Fruit fly (Drosophila melanogaster): ENCODE results near the gene CG6204.

CG6204 gene

dm6 chr3R:24163556-24164022 is 30.0 kb upstream of the CG6204 start, which contains the start of gene Apc2 (continued):
- TF ChIP-seq Meics (GFP tag; optimal IDR thresholded peaks at IDR 0.05) (peak; percentile 63), CG17359 (tag; optimal IDR thresholded peaks at IDR 0.05) (peak; percentile 58), Bgb (GFP tag; IDR thresholded peaks at IDR 0.05; ENCODE audit: partially characterized antibody) (no peak), nom (GFP tag; optimal IDR thresholded peaks at IDR 0.05) (peak; percentile 17), CG3281 (GFP tag; optimal IDR thresholded peaks at IDR 0.05) (peak; percentile 55), CG17328 (GFP tag; IDR thresholded peaks at IDR 0.05) (peak; percentile 60), Ravus (GFP tag; IDR thresholded peaks at IDR 0.05) (no peak), maf-S (GFP tag; optimal IDR thresholded peaks at IDR 0.05) (no peak), Chrac-16 (GFP tag; optimal IDR thresholded peaks at IDR 0.05) (peak; percentile 47), Fer1 (GFP tag; optimal IDR thresholded peaks at IDR 0.05) (peak; percentile 30), sug (tag; optimal IDR thresholded peaks at IDR 0.05) (peak; percentile 62), CG9215 (GFP tag; IDR thresholded peaks at IDR 0.05) (no peak), CG12744 (GFP tag; optimal IDR thresholded peaks at IDR 0.05) (no peak), nerfin-1 (tag; optimal IDR thresholded peaks at IDR 0.05) (peak; percentile 24), CG8944 (GFP tag; optimal IDR thresholded peaks at IDR 0.05) (no peak), CG1024 (GFP tag; IDR thresholded peaks at IDR 0.05) (no peak), CG1792 (GFP tag; optimal IDR thresholded peaks at IDR 0.05) (no peak), tap (tag; optimal IDR thresholded peaks at IDR 0.05) (peak; percentile 46), CG17912 (GFP tag; optimal IDR thresholded peaks at IDR 0.05) (no peak), pros (GFP tag; optimal IDR thresholded peaks at IDR 0.05) (no peak), CG43689 (GFP tag; IDR thresholded peaks at IDR 0.05) (no peak), Six4 (GFP tag; optimal IDR thresholded peaks at IDR 0.05) (peak; percentile 18), ATbp (GFP tag; optimal IDR thresholded peaks at IDR 0.05) (no peak), Kr (GFP tag; optimal IDR thresholded peaks at IDR 0.05) (no peak), Spps (tag; optimal IDR thresholded peaks at IDR 0.05) (peak; percentile 23), CG3847 (GFP tag; IDR thresholded peaks at IDR 0.05) (no peak), NC2α (GFP tag; optimal IDR thresholded peaks at IDR 0.05) (no peak), E2f2 (GFP tag; IDR thresholded peaks at IDR 0.05) (no peak; the same call in 1 of the 2 replicates), CG6765 (GFP tag; optimal IDR thresholded peaks at IDR 0.05) (no peak), ab (GFP tag; optimal IDR thresholded peaks at IDR 0.05) (no peak), bowl (GFP tag; IDR thresholded peaks at IDR 0.05) (no peak), CG12769 (tag; optimal IDR thresholded peaks at IDR 0.05) (no peak), Dip3 (GFP tag; optimal IDR thresholded peaks at IDR 0.05) (peak; percentile 34), Vsx1 (GFP tag; optimal IDR thresholded peaks at IDR 0.05) (no peak), Jarid2 (GFP tag; optimal IDR thresholded peaks at IDR 0.05) (no peak), vfl (GFP tag; optimal IDR thresholded peaks at IDR 0.05) (no peak), da (GFP tag; optimal IDR thresholded peaks at IDR 0.05) (no peak), hth (optimal IDR thresholded peaks at IDR 0.05) (no peak), Nf-YA (GFP tag; IDR thresholded peaks at IDR 0.05) (no peak), Nf-YB (GFP tag; optimal IDR thresholded peaks at IDR 0.05) (peak; percentile 35), hkb (optimal IDR thresholded peaks at IDR 0.05) (no peak), hkb (GFP tag; IDR thresholded peaks at IDR 0.05) (peak; percentile 68), CG1647 (GFP tag; optimal IDR thresholded peaks at IDR 0.05) (no peak), CG18011 (GFP tag; optimal IDR thresholded peaks at IDR 0.05) (peak; percentile 0), emc (GFP tag; optimal IDR thresholded peaks at IDR 0.05) (no peak), cg (GFP tag; optimal IDR thresholded peaks at IDR 0.05) (no peak), CG13894 (tag; optimal IDR thresholded peaks at IDR 0.05) (peak; percentile 52), CG10267 (tag; optimal IDR thresholded peaks at IDR 0.05) (peak; percentile 66), CG12104 (GFP tag; optimal IDR thresholded peaks at IDR 0.05) (peak; percentile 45), CoRest (tag; optimal IDR thresholded peaks at IDR 0.05) (peak; percentile 80), Usf (GFP tag; optimal IDR thresholded peaks at IDR 0.05) (no peak), CG7357 (GFP tag; IDR thresholded peaks at IDR 0.05) (peak; percentile 35; the same call in 1 of the 3 replicates)
